Worm (Caenorhabditis elegans) whole organism, L1 larva: Measurements from ENCODE around the gene Y57G11C.33.

Experiments used
- C04F5.9 ChIP-seq: sonication (generic microtip); optimal IDR thresholded peaks from 2 replicates; lab custom pipeline; 2016; ENCODE audit warnings: missing genetic modification characterization, missing compliant biosample characterization
- alr-1 ChIP-seq: fragments of 200-800 bp; sonication (Bioruptor generic); optimal IDR thresholded peaks from 2 replicates; lab custom pipeline; 2018; ENCODE audit warnings: borderline replicate concordance, mild to moderate bottlenecking, missing genetic modification characterization, missing compliant biosample characterization
- aly-2 ChIP-seq: fragments of 150-350 bp; optimal IDR thresholded peaks from 2 replicates; lab custom pipeline; 2014; ENCODE audit warnings: missing biosample characterization, missing genetic modification characterization
- ama-1 ChIP-seq: fragments of 150-350 bp; optimal IDR thresholded peaks from 2 replicates; lab custom pipeline; 2014
- ceh-88 ChIP-seq: fragments of 200-800 bp; sonication (Bioruptor generic); IDR thresholded peaks from 2 replicates; pipeline ENCODE4 v1.3.6; 2022; ENCODE audit warnings: missing genetic modification characterization, missing compliant biosample characterization
- ces-1 ChIP-seq: fragments of 150-350 bp; optimal IDR thresholded peaks from 2 replicates; lab custom pipeline; 2014; ENCODE audit warnings: missing biosample characterization, missing genetic modification reagents, missing genetic modification characterization
- dpl-1 ChIP-seq, 3 experiments: fragments of 150-350 bp in 2 of 3; sonication (generic microtip) in 1 of 3; optimal IDR thresholded peaks; 2 replicates each; lab custom pipeline; 2014 to 2017; ENCODE audit warnings: missing biosample characterization in 3 of 3, missing genetic modification characterization in 3 of 3, missing genetic modification reagents in 3 of 3
- dsc-1 ChIP-seq: sonication (generic microtip); optimal IDR thresholded peaks from 2 replicates; lab custom pipeline; 2016; ENCODE audit warnings: mild to moderate bottlenecking, missing genetic modification characterization, missing compliant biosample characterization
- efl-1 ChIP-seq, 4 experiments: fragments of 150-350 bp; optimal IDR thresholded peaks in 3 of 4; peaks in 1 of 4; 1 replicate in 1 of 4; 2 replicates in 3 of 4; lab custom pipeline; 2014; ENCODE audit warnings: missing biosample characterization in 2 of 4, missing genetic modification characterization in 2 of 4, missing genetic modification reagents in 2 of 4
- efl-3 ChIP-seq: fragments of 200-800 bp; sonication (Bioruptor generic); optimal IDR thresholded peaks from 2 replicates; lab custom pipeline; 2018; ENCODE audit warnings: mild to moderate bottlenecking, missing genetic modification characterization, missing compliant biosample characterization
- egl-13 ChIP-seq: sonication (generic microtip); optimal IDR thresholded peaks from 2 replicates; lab custom pipeline; 2016; ENCODE audit warnings: missing genotype, missing genetic modification reagents, missing genetic modification characterization, missing compliant biosample characterization
- egl-27 ChIP-seq, 2 experiments: fragments of 150-350 bp in 1 of 2; sonication (generic microtip); optimal IDR thresholded peaks; 3 replicates each; lab custom pipeline; 2017 to 2018; ENCODE audit warnings: missing biosample characterization in 2 of 2, missing genetic modification characterization in 2 of 2, missing genetic modification reagents in 2 of 2
- fkh-10 ChIP-seq: sonication (generic microtip); optimal IDR thresholded peaks from 2 replicates; lab custom pipeline; 2017; ENCODE audit warnings: missing biosample characterization, missing genetic modification reagents, missing genetic modification characterization
- hpl-2 ChIP-seq: fragments of 150-350 bp; optimal IDR thresholded peaks from 2 replicates; lab custom pipeline; 2014; ENCODE audit warnings: missing biosample characterization, missing genetic modification reagents, missing genetic modification characterization
- irx-1 ChIP-seq: sonication (generic microtip); optimal IDR thresholded peaks from 2 replicates; lab custom pipeline; 2016; ENCODE audit warnings: missing genetic modification characterization, missing compliant biosample characterization
- isw-1 ChIP-seq: fragments of 200-800 bp; sonication (Bioruptor generic); IDR thresholded peaks from 2 replicates; pipeline ENCODE4 v1.3.6; 2022; ENCODE audit warnings: missing genetic modification characterization, missing compliant biosample characterization
- lin-13 ChIP-seq: fragments of 150-350 bp; optimal IDR thresholded peaks from 2 replicates; lab custom pipeline; 2014; ENCODE audit warnings: missing biosample characterization, missing genetic modification reagents, missing genetic modification characterization
- lin-14 ChIP-seq: fragments of 200-800 bp; sonication (Bioruptor generic); optimal IDR thresholded peaks from 2 replicates; lab custom pipeline; 2018; ENCODE audit warnings: mild to moderate bottlenecking, missing genetic modification characterization, moderate library complexity, missing compliant biosample characterization
- lin-35 ChIP-seq, 2 experiments: fragments of 150-350 bp; optimal IDR thresholded peaks; 2 replicates each; lab custom pipeline; 2014; ENCODE audit warnings: missing biosample characterization in 2 of 2, missing genetic modification characterization in 2 of 2, missing genetic modification reagents in 2 of 2
- lin-39 ChIP-seq: fragments of 150-350 bp; optimal IDR thresholded peaks from 2 replicates; lab custom pipeline; 2014; ENCODE audit warnings: missing biosample characterization, missing genetic modification reagents, missing genetic modification characterization
- lir-3 ChIP-seq: sonication (generic microtip); optimal IDR thresholded peaks from 2 replicates; lab custom pipeline; 2016; ENCODE audit warnings: mild to moderate bottlenecking, missing genetic modification characterization, moderate library complexity, missing compliant biosample characterization; ENCODE audit not compliant: poor library complexity
- lsy-2 ChIP-seq, 2 experiments: fragments of 150-350 bp; optimal IDR thresholded peaks; 2 replicates each; lab custom pipeline; 2014; ENCODE audit warnings: missing biosample characterization in 2 of 2, missing genetic modification characterization in 2 of 2
- mab-9 ChIP-seq: fragments of 200-800 bp; sonication (Bioruptor generic); IDR thresholded peaks from 2 replicates; pipeline ENCODE4 v1.3.6; 2022; ENCODE audit warnings: missing genetic modification reagents, missing genetic modification characterization, missing compliant biosample characterization
- mef-2 ChIP-seq: fragments of 150-350 bp; optimal IDR thresholded peaks from 2 replicates; lab custom pipeline; 2014; ENCODE audit warnings: missing biosample characterization, missing genetic modification characterization
- mep-1 ChIP-seq: fragments of 150-350 bp; optimal IDR thresholded peaks from 2 replicates; lab custom pipeline; 2014; ENCODE audit warnings: missing biosample characterization, missing genetic modification characterization
- nhr-11 ChIP-seq: fragments of 150-350 bp; optimal IDR thresholded peaks from 2 replicates; lab custom pipeline; 2014; ENCODE audit warnings: missing biosample characterization, missing genetic modification characterization
- nhr-12 ChIP-seq: sonication (generic microtip); optimal IDR thresholded peaks from 2 replicates; lab custom pipeline; 2017; ENCODE audit warnings: missing biosample characterization, missing genetic modification characterization
- nhr-19 ChIP-seq: fragments of 200-800 bp; sonication (Bioruptor generic); conservative IDR thresholded peaks from 2 replicates; pipeline ENCODE4 v1.3.6; 2022; ENCODE audit warnings: missing genetic modification characterization, missing compliant biosample characterization
- nhr-237 ChIP-seq: fragments of 150-350 bp; optimal IDR thresholded peaks from 2 replicates; lab custom pipeline; 2014; ENCODE audit warnings: missing biosample characterization, missing genetic modification characterization
- nhr-47 ChIP-seq: sonication (generic microtip); optimal IDR thresholded peaks from 2 replicates; lab custom pipeline; 2016; ENCODE audit warnings: mild to moderate bottlenecking, missing genetic modification characterization, moderate library complexity, missing compliant biosample characterization
- nhr-71 ChIP-seq: sonication (generic microtip); optimal IDR thresholded peaks from 2 replicates; lab custom pipeline; 2016; ENCODE audit warnings: mild to moderate bottlenecking, missing genetic modification characterization, moderate library complexity, missing compliant biosample characterization
- nhr-76 ChIP-seq: sonication (generic microtip); optimal IDR thresholded peaks from 2 replicates; lab custom pipeline; 2017; ENCODE audit warnings: missing biosample characterization, missing genetic modification characterization
- nhr-77 ChIP-seq: fragments of 150-350 bp; optimal IDR thresholded peaks from 2 replicates; lab custom pipeline; 2014; ENCODE audit warnings: missing biosample characterization, missing genetic modification characterization
- nhr-84 ChIP-seq: sonication (generic microtip); optimal IDR thresholded peaks from 2 replicates; lab custom pipeline; 2017; ENCODE audit warnings: missing biosample characterization, missing genetic modification characterization
- nhr-90 ChIP-seq: sonication (generic microtip); optimal IDR thresholded peaks from 2 replicates; lab custom pipeline; 2016; ENCODE audit warnings: mild to moderate bottlenecking, missing genetic modification characterization, missing compliant biosample characterization; ENCODE audit not compliant: poor library complexity
- pax-3 ChIP-seq: fragments of 200-800 bp; sonication (Bioruptor generic); optimal IDR thresholded peaks from 2 replicates; lab custom pipeline; 2018; ENCODE audit warnings: mild to moderate bottlenecking, missing genetic modification characterization, moderate library complexity, missing compliant biosample characterization
- pqm-1 ChIP-seq: sonication (generic microtip); optimal IDR thresholded peaks from 3 replicates; lab custom pipeline; 2017; ENCODE audit warnings: missing biosample characterization, missing genetic modification characterization
- rnt-1 ChIP-seq: sonication (generic microtip); optimal IDR thresholded peaks from 2 replicates; lab custom pipeline; 2016; ENCODE audit warnings: mild to moderate bottlenecking, missing genetic modification characterization, moderate library complexity, missing compliant biosample characterization
- skn-1 ChIP-seq: fragments of 150-350 bp; optimal IDR thresholded peaks from 2 replicates; lab custom pipeline; 2014; ENCODE audit warnings: missing biosample characterization, missing genetic modification characterization
- snpc-4 ChIP-seq: fragments of 150-350 bp; optimal IDR thresholded peaks from 2 replicates; lab custom pipeline; 2014; ENCODE audit warnings: missing biosample characterization, missing genetic modification characterization
- snu-23 ChIP-seq: sonication (generic microtip); optimal IDR thresholded peaks from 2 replicates; lab custom pipeline; 2016; ENCODE audit warnings: missing genetic modification characterization, missing compliant biosample characterization
- sox-4 ChIP-seq: sonication (generic microtip); optimal IDR thresholded peaks from 2 replicates; lab custom pipeline; 2016; ENCODE audit warnings: missing genetic modification characterization, missing compliant biosample characterization
- sup-37 ChIP-seq: fragments of 200-800 bp; sonication (Bioruptor generic); optimal IDR thresholded peaks from 2 replicates; lab custom pipeline; 2018; ENCODE audit warnings: mild to moderate bottlenecking, missing genetic modification characterization, missing compliant biosample characterization
- tbx-2 ChIP-seq: sonication (generic microtip); optimal IDR thresholded peaks from 2 replicates; lab custom pipeline; 2016; ENCODE audit warnings: missing genetic modification characterization, missing compliant biosample characterization
- tlp-1 ChIP-seq: fragments of 150-350 bp; optimal IDR thresholded peaks from 2 replicates; lab custom pipeline; 2014; ENCODE audit warnings: missing biosample characterization, missing genetic modification characterization
- zag-1 ChIP-seq: fragments of 150-350 bp; optimal IDR thresholded peaks from 2 replicates; lab custom pipeline; 2014; ENCODE audit warnings: missing biosample characterization, missing genetic modification characterization
- ztf-11 ChIP-seq, 2 experiments: sonication (generic microtip); optimal IDR thresholded peaks; 2 replicates each; lab custom pipeline; 2016 to 2017; ENCODE audit warnings: missing genetic modification characterization in 2 of 2, missing biosample characterization in 1 of 2, missing compliant biosample characterization in 1 of 2
- ztf-4 ChIP-seq: fragments of 150-350 bp; optimal IDR thresholded peaks from 2 replicates; lab custom pipeline; 2014; ENCODE audit warnings: missing biosample characterization, missing genetic modification characterization

Y57G11C.33 gene

DNA sequence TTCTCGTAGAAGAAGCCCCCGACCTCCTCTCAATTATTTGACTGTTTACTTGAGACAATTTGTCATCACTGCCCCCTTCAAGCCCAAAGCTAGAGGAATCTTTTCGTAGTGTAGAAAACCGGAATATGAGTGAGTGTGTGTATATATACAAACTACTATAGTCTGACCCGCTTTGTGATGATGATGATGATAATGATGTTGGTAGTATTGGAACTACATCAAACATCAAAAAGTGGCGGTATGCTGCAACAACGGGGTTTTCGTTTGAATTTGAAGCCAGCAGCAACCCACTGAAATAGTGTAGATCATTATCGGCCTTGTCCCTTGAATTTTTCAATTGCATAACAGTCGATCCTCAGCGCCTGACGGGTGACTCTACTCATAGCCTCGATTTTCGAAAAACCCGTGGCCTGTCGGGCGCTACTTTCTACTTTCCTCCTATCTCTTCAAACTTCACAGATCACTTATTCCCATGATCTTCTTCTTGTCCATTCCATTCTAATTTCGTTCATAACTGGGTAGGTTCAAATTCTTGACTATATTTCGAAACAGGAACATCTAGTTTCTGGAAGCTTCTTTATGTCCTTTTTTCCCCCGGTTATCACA is 44.9 kb upstream of the Y57G11C.33 start (continued):
- no peak for TF ChIP-seq nhr-77 (tag; lab: Kevin White, UChicago)

DNA sequence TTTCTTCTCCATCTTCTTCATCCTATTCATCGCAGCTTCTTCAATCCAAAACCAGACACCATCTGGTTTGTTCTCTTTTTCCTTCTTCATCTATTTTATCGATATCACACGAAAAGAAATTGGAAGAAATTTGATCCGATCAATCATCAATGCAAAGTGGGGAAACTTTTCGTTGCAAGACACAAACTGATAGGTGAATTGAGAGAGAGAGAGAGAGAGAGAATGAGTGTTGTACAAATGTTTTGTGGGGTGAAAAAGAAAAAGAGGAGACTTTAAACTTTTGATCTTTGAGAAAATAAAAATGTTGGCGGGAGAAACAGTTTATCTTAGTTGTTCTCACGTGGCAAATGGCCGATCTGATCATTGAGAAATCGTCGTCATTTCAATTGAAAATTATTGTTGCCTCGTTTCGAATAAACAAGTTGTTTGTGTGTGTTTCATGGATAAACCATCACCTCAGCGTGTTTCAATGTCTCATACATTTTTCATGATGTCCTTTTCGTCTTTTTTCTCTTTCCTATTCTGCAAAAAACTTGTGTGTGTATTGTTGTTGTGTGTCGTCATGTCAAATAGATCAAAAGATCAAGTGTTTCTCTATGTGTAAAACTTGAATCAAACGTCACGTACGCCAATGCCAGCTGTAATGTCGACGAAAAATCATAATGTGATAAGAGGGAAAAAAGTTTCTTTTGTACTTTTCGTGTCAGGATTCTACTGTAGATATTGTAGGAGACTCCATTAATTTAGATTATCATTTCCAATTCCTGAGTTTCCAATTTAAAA is 44.1 kb upstream of the Y57G11C.33 start:
- TF ChIP-seq sup-37 (no peak), ztf-4 (peak; percentile 34), lin-13 (no peak), egl-13 (tag; lab: Kevin White, UChicago) (no peak), hpl-2 (GFP tag; lab: Kevin White, UChicago) (no peak), egl-27 (tag; optimal IDR thresholded peaks at IDR 0.05; lab: Kevin White, UChicago) (peak in 1 of 2 experiments; percentile 4), nhr-237 (tag; lab: Kevin White, UChicago) (no peak), lir-3 (tag; lab: Kevin White, UChicago) (no peak), lin-14 (GFP tag; lab: Kevin White, UChicago) (peak; percentile 82), alr-1 (tag; lab: Kevin White, UChicago) (no peak), efl-3 (no peak), lsy-2 (tag; optimal IDR thresholded peaks at IDR 0.05; lab: Kevin White, UChicago) (peak; percentile 59 to 65), C04F5.9 (tag; lab: Kevin White, UChicago) (no peak), isw-1 (GFP tag; lab: Robert Waterston, UW) (no peak), nhr-76 (tag; lab: Kevin White, UChicago) (no peak), pqm-1 (tag; lab: Kevin White, UChicago) (no peak), ztf-11 (tag; optimal IDR thresholded peaks at IDR 0.05; lab: Kevin White, UChicago) (no peak), dpl-1 (GFP tag; optimal IDR thresholded peaks at IDR 0.05; lab: Kevin White, UChicago) (peak in 2 of 3 experiments; percentile 29 to 44), efl-1 (optimal IDR thresholded peaks at IDR 0.05; lab: Kevin White, UChicago) (peak; percentile 1 to 24), efl-1 (GFP tag; optimal IDR thresholded peaks at IDR 0.05 in 1 of 2; lab: Kevin White, UChicago) (peak in 1 of 2 experiments; percentile 94), snpc-4 (tag; lab: Kevin White, UChicago) (peak; percentile 4), sox-4 (no peak), pax-3 (tag; lab: Kevin White, UChicago) (no peak), dsc-1 (peak; percentile 4), nhr-11 (tag; lab: Kevin White, UChicago) (no peak), ama-1 (lab: Kevin White, UChicago) (no peak), zag-1 (tag; lab: Kevin White, UChicago) (no peak), snu-23 (GFP tag; lab: Kevin White, UChicago) (peak; percentile 62), ces-1 (no peak), lin-35 (GFP tag; optimal IDR thresholded peaks at IDR 0.05; lab: Kevin White, UChicago) (peak; percentile 35 to 37), nhr-71 (tag; lab: Kevin White, UChicago) (peak; percentile 92), nhr-84 (tag; lab: Kevin White, UChicago) (no peak), skn-1 (tag; lab: Kevin White, UChicago) (no peak), mep-1 (tag; lab: Kevin White, UChicago) (peak; percentile 14), lin-39 (tag; lab: Kevin White, UChicago) (peak; percentile 14), mab-9 (GFP tag; lab: Robert Waterston, UW) (no peak), ceh-88 (peak; percentile 55; the same call in 1 of the 2 replicates), nhr-19 (peak; percentile 71), tlp-1 (no peak), aly-2 (tag; lab: Kevin White, UChicago) (no peak), irx-1 (tag; lab: Kevin White, UChicago) (no peak), tbx-2 (tag; lab: Kevin White, UChicago) (peak; percentile 46), rnt-1 (tag; lab: Kevin White, UChicago) (peak; percentile 55), mef-2 (tag; lab: Kevin White, UChicago) (no peak), fkh-10 (GFP tag; lab: Kevin White, UChicago) (no peak), nhr-47 (peak; percentile 53), nhr-90 (tag; lab: Kevin White, UChicago) (peak; percentile 73), nhr-12 (tag; lab: Kevin White, UChicago) (no peak)
